Worm (Caenorhabditis elegans) whole organism, L4 larva: ENCODE measurements around the gene cisd-3.1.
A peak's percentile ranks its signal among the peaks of the same experiment; 100 is the strongest.

Experiments used
- F10B5.3 ChIP-seq: sonication (generic microtip); optimal IDR thresholded peaks from 2 replicates; lab custom pipeline; 2016; ENCODE audit warnings: mild to moderate bottlenecking, missing genetic modification characterization, missing compliant biosample characterization
- R02D3.7 ChIP-seq: fragments of 150-350 bp; sonication (generic microtip); optimal IDR thresholded peaks from 3 replicates; lab custom pipeline; 2014; ENCODE audit warnings: missing biosample characterization, missing genetic modification characterization
- T26A8.4 ChIP-seq: fragments of 200-800 bp; sonication (Bioruptor generic); IDR thresholded peaks from 2 replicates; pipeline ENCODE4 v1.3.6; 2022; ENCODE audit warnings: missing genetic modification characterization, missing compliant biosample characterization
- Y105C5A.15 ChIP-seq: fragments of 200-800 bp; sonication (Bioruptor generic); IDR thresholded peaks from 2 replicates; pipeline ENCODE4 v1.3.6; 2022; ENCODE audit warnings: missing genetic modification characterization, missing compliant biosample characterization
- aha-1 ChIP-seq: fragments of 150-350 bp; peaks from one replicate; lab custom pipeline; 2014; ENCODE audit warnings: missing biosample characterization, missing genetic modification characterization
- aly-2 ChIP-seq: sonication (generic microtip); optimal IDR thresholded peaks from 2 replicates; lab custom pipeline; 2018; ENCODE audit warnings: missing biosample characterization, missing genetic modification characterization
- ces-1 ChIP-seq: fragments of 150-350 bp; sonication (generic microtip); optimal IDR thresholded peaks from 4 replicates; lab custom pipeline; 2014; ENCODE audit warnings: missing biosample characterization, missing genetic modification reagents, missing genetic modification characterization
- ctbp-1 ChIP-seq: fragments of 200-800 bp; sonication (Bioruptor generic); IDR thresholded peaks from 2 replicates; pipeline ENCODE4 v1.3.6; 2022; ENCODE audit warnings: missing genetic modification reagents, missing genetic modification characterization, missing compliant biosample characterization
- daf-16 ChIP-seq, 3 experiments: sonication (generic microtip); optimal IDR thresholded peaks; 2 replicates each; lab custom pipeline; 2016 to 2017; ENCODE audit warnings: missing genetic modification characterization in 3 of 3, missing genetic modification reagents in 3 of 3, mild to moderate bottlenecking in 2 of 3, missing compliant biosample characterization in 2 of 3, missing biosample characterization in 1 of 3, moderate library complexity in 1 of 3
- duxl-1 ChIP-seq: sonication (generic microtip); optimal IDR thresholded peaks from 2 replicates; lab custom pipeline; 2016; ENCODE audit warnings: mild to moderate bottlenecking, missing genetic modification characterization, moderate library complexity, missing compliant biosample characterization; ENCODE audit not compliant: poor library complexity
- egl-27 ChIP-seq: sonication (generic microtip); optimal IDR thresholded peaks from 3 replicates; lab custom pipeline; 2017; ENCODE audit warnings: missing biosample characterization, missing genetic modification reagents, missing genetic modification characterization
- gei-8 ChIP-seq: fragments of 200-800 bp; sonication (Bioruptor generic); optimal IDR thresholded peaks from 2 replicates; lab custom pipeline; 2018; ENCODE audit warnings: mild to moderate bottlenecking, missing genetic modification characterization, missing compliant biosample characterization
- hmg-1.1 ChIP-seq: fragments of 200-800 bp; sonication (Bioruptor generic); IDR thresholded peaks from 2 replicates; pipeline ENCODE4 v1.3.6; 2022; ENCODE audit warnings: missing genetic modification reagents, missing genetic modification characterization, missing compliant biosample characterization
- lin-15B ChIP-seq: fragments of 150-350 bp; sonication (generic microtip); optimal IDR thresholded peaks from 3 replicates; lab custom pipeline; 2014; ENCODE audit warnings: missing biosample characterization, missing genetic modification characterization
- lin-38 ChIP-seq: fragments of 200-800 bp; sonication (Bioruptor generic); IDR thresholded peaks from 2 replicates; pipeline ENCODE4 v1.3.6; 2022; ENCODE audit warnings: missing genetic modification reagents, missing genetic modification characterization, missing compliant biosample characterization
- lin-39 ChIP-seq: fragments of 150-350 bp; optimal IDR thresholded peaks from 2 replicates; lab custom pipeline; 2014; ENCODE audit warnings: missing biosample characterization, missing genetic modification reagents, missing genetic modification characterization
- lsy-2 ChIP-seq, 2 experiments: fragments of 150-350 bp in 1 of 2; sonication (generic microtip) in 1 of 2; optimal IDR thresholded peaks; 2 replicates each; lab custom pipeline; 2014 to 2017; ENCODE audit warnings: missing biosample characterization in 2 of 2, missing genetic modification characterization in 2 of 2
- mdt-29 ChIP-seq: fragments of 200-800 bp; sonication (Bioruptor generic); IDR thresholded peaks from 2 replicates; pipeline ENCODE4 v1.3.6; 2022; ENCODE audit warnings: missing genetic modification reagents, missing genetic modification characterization, missing compliant biosample characterization
- mes-2 ChIP-seq: sonication (generic microtip); optimal IDR thresholded peaks from 2 replicates; lab custom pipeline; 2016; ENCODE audit warnings: missing genotype, mild to moderate bottlenecking, missing genetic modification characterization, missing compliant biosample characterization; ENCODE audit not compliant: poor library complexity, severe bottlenecking
- nhr-10 ChIP-seq: fragments of 150-350 bp; optimal IDR thresholded peaks from 2 replicates; lab custom pipeline; 2014; ENCODE audit warnings: missing biosample characterization, missing genetic modification characterization
- nhr-102 ChIP-seq: sonication (generic microtip); optimal IDR thresholded peaks from 2 replicates; lab custom pipeline; 2016; ENCODE audit warnings: mild to moderate bottlenecking, missing genetic modification characterization, moderate library complexity, missing compliant biosample characterization
- nhr-48 ChIP-seq: sonication (generic microtip); optimal IDR thresholded peaks from 2 replicates; lab custom pipeline; 2016; ENCODE audit warnings: mild to moderate bottlenecking, missing genetic modification characterization, missing compliant biosample characterization
- snpc-4 ChIP-seq: fragments of 150-350 bp; optimal IDR thresholded peaks from 2 replicates; lab custom pipeline; 2014; ENCODE audit warnings: missing biosample characterization, missing genetic modification characterization
- unc-62 ChIP-seq, 3 experiments: fragments of 150-350 bp in 1 of 3; sonication (generic microtip); optimal IDR thresholded peaks in 2 of 3; peaks in 1 of 3; 1 replicate in 1 of 3; 2 replicates in 2 of 3; lab custom pipeline; 2014 to 2017; ENCODE audit warnings: missing biosample characterization in 3 of 3, missing genetic modification characterization in 3 of 3, missing genetic modification reagents in 3 of 3, missing genotype in 1 of 3
- zfp-2 ChIP-seq: sonication (generic microtip); optimal IDR thresholded peaks from 2 replicates; lab custom pipeline; 2016; ENCODE audit warnings: mild to moderate bottlenecking, missing genetic modification characterization, missing compliant biosample characterization
- zip-11 ChIP-seq: fragments of 200-800 bp; sonication (Bioruptor generic); IDR thresholded peaks from 2 replicates; pipeline ENCODE4 v1.3.6; 2022; ENCODE audit warnings: missing genetic modification characterization, missing compliant biosample characterization
- ztf-7 ChIP-seq: fragments of 150-350 bp; optimal IDR thresholded peaks from 2 replicates; lab custom pipeline; 2014; ENCODE audit warnings: missing biosample characterization, missing genetic modification characterization

cisd-3.1 gene

ce11 chrIII:4593098-4593697, 50.5 kb downstream of the cisd-3.1 start, which contains the start of gene erh-2:
TSS of gene erh-2 (plus strand) at chrIII:4593231.
- no peak for TF ChIP-seq mes-2 (tag; lab: Kevin White, UChicago)
- peak in 1 of 2 experiments; percentile 74 for TF ChIP-seq unc-62 (GFP tag; optimal IDR thresholded peaks at IDR 0.05 in 1 of 2; lab: Kevin White, UChicago)
- TF ChIP-seq unc-62 (tag; optimal IDR thresholded peaks at IDR 0.05; lab: Kevin White, UChicago), result no peak
- 0 out of 2 replicates have a peak, but pooled peaks have one; percentile 29 for TF ChIP-seq Y105C5A.15

DNA sequence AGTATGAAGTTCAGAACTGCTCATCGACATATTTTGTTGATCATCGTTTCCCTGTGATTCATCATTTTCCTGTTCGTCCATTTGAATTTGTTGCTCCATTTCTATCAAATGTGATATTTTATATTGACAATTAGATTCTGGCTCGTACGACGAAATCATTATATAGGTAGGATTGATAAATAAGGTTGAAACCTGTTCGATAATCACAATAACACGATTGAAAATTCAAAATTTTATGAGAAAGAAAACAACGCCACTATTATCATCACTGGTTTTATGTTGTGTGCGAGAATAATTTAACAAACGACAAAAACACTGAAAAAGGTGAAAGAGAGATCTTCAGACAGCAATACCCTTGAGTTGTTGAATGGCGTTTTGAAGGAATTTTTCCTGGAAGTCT, 51.6 kb downstream of the cisd-3.1 start, which contains the start of gene apc-11:
apc-11 (minus strand) TSS at position 101 of the 400 bp plus-strand sequence.
- TF ChIP-seq zip-11 (GFP tag; lab: Robert Waterston, UW), result no peak
- no peak for TF ChIP-seq lin-39
- no peak for TF ChIP-seq zfp-2 (tag; lab: Kevin White, UChicago)
- TF ChIP-seq daf-16 (GFP tag; optimal IDR thresholded peaks at IDR 0.05; lab: Kevin White, UChicago), result no peak
- TF ChIP-seq daf-16 (tag; optimal IDR thresholded peaks at IDR 0.05; lab: Kevin White, UChicago), result no peak
- no peak for TF ChIP-seq aha-1
- TF ChIP-seq duxl-1 (tag; lab: Kevin White, UChicago), result no peak
- TF ChIP-seq ctbp-1 (GFP tag; lab: Robert Waterston, UW), result no peak
- TF ChIP-seq ces-1 (GFP tag; lab: Kevin White, UChicago), result no peak
- TF ChIP-seq nhr-48, result no peak
- TF ChIP-seq lsy-2 (tag; optimal IDR thresholded peaks at IDR 0.05; lab: Kevin White, UChicago), result no peak
- no peak for TF ChIP-seq mdt-29 (GFP tag; lab: Robert Waterston, UW)
- TF ChIP-seq snpc-4 (tag; lab: Kevin White, UChicago), result no peak
- TF ChIP-seq ztf-7 (tag; lab: Kevin White, UChicago), result no peak
- no peak for TF ChIP-seq aly-2 (tag; lab: Kevin White, UChicago)
- TF ChIP-seq gei-8, result no peak
- no peak for TF ChIP-seq nhr-102
- no peak for TF ChIP-seq F10B5.3 (tag; lab: Kevin White, UChicago)
- no peak for TF ChIP-seq lin-38 (GFP tag; lab: Robert Waterston, UW)
- no peak for TF ChIP-seq lin-15B
- TF ChIP-seq egl-27, result no peak

ce11 chrIII:4594762-4595523, 52.3 kb downstream of the cisd-3.1 start:
- TF ChIP-seq unc-62 (GFP tag; optimal IDR thresholded peaks at IDR 0.05 in 1 of 2; lab: Kevin White, UChicago) (peak in 1 of 2 experiments; percentile 95), unc-62 (tag; optimal IDR thresholded peaks at IDR 0.05; lab: Kevin White, UChicago) (no peak), nhr-10 (tag; lab: Kevin White, UChicago) (no peak), T26A8.4 (GFP tag; lab: Robert Waterston, UW) (no peak), R02D3.7 (tag; lab: Kevin White, UChicago) (no peak), hmg-1.1 (0 out of 2 replicates have a peak, but pooled peaks have one; percentile 14)
- TF ChIP-seq, all 104 proteins: peak for 2
